Worm (Caenorhabditis elegans) whole organism, early embryonic: ENCODE data around the gene str-139.

Experiments
- F13C5.2 ChIP-seq: sonication (generic microtip); optimal IDR thresholded peaks from 2 replicates; lab custom pipeline; 2017; ENCODE audit warnings: mild to moderate bottlenecking, missing genetic modification characterization, inconsistent platforms, missing compliant biosample characterization
- ama-1 ChIP-seq: fragments of 150-350 bp; optimal IDR thresholded peaks from 2 replicates; lab custom pipeline; 2014
- ceh-36 ChIP-seq: sonication (generic microtip); optimal IDR thresholded peaks from 2 replicates; lab custom pipeline; 2016; ENCODE audit warnings: missing genetic modification characterization, inconsistent platforms, missing compliant biosample characterization
- flt-1 ChIP-seq: fragments of 200-800 bp; sonication (Bioruptor generic); IDR thresholded peaks from 2 replicates; pipeline ENCODE4 v1.3.6; 2022; ENCODE audit warnings: missing genetic modification characterization, missing compliant biosample characterization
- scrt-1 ChIP-seq: fragments of 200-800 bp; sonication (Bioruptor generic); IDR thresholded peaks from 2 replicates; pipeline ENCODE4 v1.3.6; 2022; ENCODE audit warnings: missing genetic modification characterization, missing compliant biosample characterization
- tbx-11 ChIP-seq: fragments of 200-800 bp; sonication (Bioruptor generic); IDR thresholded peaks from 2 replicates; pipeline ENCODE4 v1.3.6; 2022; ENCODE audit warnings: missing genetic modification characterization, missing compliant biosample characterization
- tbx-37 ChIP-seq: fragments of 200-800 bp; sonication (Bioruptor generic); conservative IDR thresholded peaks from 2 replicates; pipeline ENCODE4 v1.3.6; 2022; ENCODE audit warnings: missing genetic modification reagents, missing genetic modification characterization, missing compliant biosample characterization

ce11 chrV:8019783-8020182 is 42.2 kb downstream of the str-139 start:
- TF ChIP-seq F13C5.2, result no peak
- no peak for TF ChIP-seq tbx-11 (GFP tag; lab: Robert Waterston, UW)
- no peak for TF ChIP-seq flt-1
- no peak for TF ChIP-seq ama-1 (lab: Kevin White, UChicago)
- TF ChIP-seq ceh-36 (tag; lab: Kevin White, UChicago), result no peak
- TF ChIP-seq tbx-37 (GFP tag; lab: Robert Waterston, UW), result no peak
- TF ChIP-seq scrt-1, result no peak
